Fruit fly (Drosophila melanogaster): ENCODE results near the gene fuss.

DNA sequence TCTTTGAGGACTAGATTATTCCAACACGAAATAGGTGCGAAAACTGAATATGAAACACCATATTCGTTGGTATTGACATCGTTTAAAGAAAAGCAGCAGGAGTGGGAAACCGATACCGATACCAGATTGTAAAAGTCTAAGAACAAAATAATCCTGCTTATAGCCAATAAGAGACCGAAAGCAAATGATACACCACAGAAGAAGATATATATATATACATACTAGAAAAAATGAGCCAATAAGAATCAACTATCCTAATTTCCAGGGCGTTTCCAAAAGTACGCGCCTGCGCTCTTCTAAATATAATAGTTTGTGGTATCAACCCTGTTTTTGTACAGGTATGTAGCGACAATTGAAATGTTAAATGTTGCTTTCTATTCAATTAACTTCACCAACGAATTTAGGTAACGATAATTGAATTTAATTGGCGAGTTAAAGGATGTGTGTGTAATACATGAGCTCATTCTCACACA lies at the start of gene fuss:
- TF ChIP-seq Myc (optimal IDR thresholded peaks at IDR 0.05) (no peak), ttk (optimal IDR thresholded peaks at IDR 0.05) (no peak)

Measured in Kc167 (cell line).